Fruit fly (Drosophila melanogaster): ENCODE measurements around the gene Mcr.

Gene Mcr

DNA sequence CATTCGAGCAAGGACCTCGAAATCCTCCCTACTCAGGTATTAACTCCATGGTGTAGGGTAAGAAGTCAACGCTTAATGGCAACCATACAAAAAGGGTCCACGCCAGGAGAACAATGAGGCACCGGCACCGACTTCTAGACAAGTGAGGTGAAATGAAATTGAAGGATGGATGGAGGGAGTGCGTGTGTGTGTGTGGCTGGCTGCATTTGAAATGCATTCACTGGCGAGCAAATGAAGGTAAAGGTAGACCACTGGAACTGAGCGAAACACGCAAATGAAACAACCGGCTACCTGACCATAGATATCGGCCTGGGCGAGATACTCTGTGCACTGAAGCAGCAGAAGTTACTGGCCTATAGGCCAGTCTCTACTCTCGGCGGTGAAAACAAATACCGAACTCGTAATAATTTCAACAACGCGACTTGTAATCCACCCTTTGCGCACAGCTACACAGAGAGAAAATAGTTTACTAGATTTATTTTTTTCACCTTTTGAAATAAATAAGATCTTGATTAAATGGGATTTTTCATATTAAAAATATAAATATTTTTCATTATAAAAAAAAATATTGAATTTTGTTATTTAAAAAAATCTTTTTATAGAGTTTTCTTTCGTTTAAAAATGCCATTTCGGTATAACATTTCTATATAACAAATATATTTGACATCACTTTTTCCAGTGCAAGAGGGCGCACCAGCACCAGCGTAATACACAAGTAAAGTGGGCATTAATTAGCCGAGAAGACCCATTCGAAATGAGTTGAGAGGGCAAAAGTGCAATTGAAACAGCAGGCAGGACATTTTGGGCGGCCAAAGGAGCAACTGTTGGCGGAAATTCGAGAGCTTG is 919 bp downstream of the Mcr start (continued):
- TF ChIP-seq Hr39 (optimal IDR thresholded peaks at IDR 0.05) (no peak), ems (GFP tag; optimal IDR thresholded peaks at IDR 0.05) (peak; percentile 12), insv (GFP tag; optimal IDR thresholded peaks at IDR 0.05) (peak in 1 of 2 experiments; percentile 50), row (GFP tag; IDR thresholded peaks at IDR 0.05) (peak; percentile 86), CG9817 (tag; optimal IDR thresholded peaks at IDR 0.05) (peak; percentile 59), Six4 (GFP tag; optimal IDR thresholded peaks at IDR 0.05) (peak; percentile 45), tna (GFP tag; IDR thresholded peaks at IDR 0.05; ENCODE audit: partially characterized antibody) (no peak), Dll (GFP tag; IDR thresholded peaks at IDR 0.05; ENCODE audit: partially characterized antibody) (no peak), CG15269 (tag; optimal IDR thresholded peaks at IDR 0.05) (peak; percentile 87), CG12942 (GFP tag; optimal IDR thresholded peaks at IDR 0.05) (peak; percentile 62), CG11085 (GFP tag; IDR thresholded peaks at IDR 0.05) (no peak), jigr1 (GFP tag; IDR thresholded peaks at IDR 0.05) (peak; percentile 45; the same call in 1 of the 3 replicates), CG32532 (GFP tag; IDR thresholded peaks at IDR 0.05) (no peak), unc-4 (GFP tag; IDR thresholded peaks at IDR 0.05; ENCODE audit: partially characterized antibody) (no peak), CG18262 (tag; optimal IDR thresholded peaks at IDR 0.05) (peak; percentile 91), gt (GFP tag; IDR thresholded peaks at IDR 0.05) (no peak), CG14965 (GFP tag; optimal IDR thresholded peaks at IDR 0.05; ENCODE audit: borderline replicate concordance) (no peak), chm (GFP tag; IDR thresholded peaks at IDR 0.05) (0 out of 2 replicates have a peak, but pooled peaks have one; percentile 5), salm (tag; optimal IDR thresholded peaks at IDR 0.05) (peak; percentile 73), gro (GFP tag; optimal IDR thresholded peaks at IDR 0.05) (no peak), jing (GFP tag; optimal IDR thresholded peaks at IDR 0.05) (peak; percentile 30), CG4404 (GFP tag; IDR thresholded peaks at IDR 0.05) (peak; percentile 45), CG14710 (tag; optimal IDR thresholded peaks at IDR 0.05) (peak; percentile 84), CG3163 (GFP tag; optimal IDR thresholded peaks at IDR 0.05) (no peak), CG3726 (GFP tag; IDR thresholded peaks at IDR 0.05) (peak; percentile 50; the same call in 1 of the 3 replicates), ken (GFP tag; IDR thresholded peaks at IDR 0.05) (peak; percentile 59; the same call in 2 of the 3 replicates), HmgD (GFP tag; optimal IDR thresholded peaks at IDR 0.05) (no peak), CG8924 (tag; optimal IDR thresholded peaks at IDR 0.05) (peak; percentile 93), Bgb (GFP tag; IDR thresholded peaks at IDR 0.05; ENCODE audit: partially characterized antibody) (0 out of 2 replicates have a peak, but pooled peaks have one; percentile 21), scrt (GFP tag; optimal IDR thresholded peaks at IDR 0.05) (no peak), CG4360 (GFP tag; IDR thresholded peaks at IDR 0.05) (no peak), fd96Cb (tag; optimal IDR thresholded peaks at IDR 0.05) (peak; percentile 83), vfl (GFP tag; optimal IDR thresholded peaks at IDR 0.05) (peak; percentile 60), CG2202 (tag; optimal IDR thresholded peaks at IDR 0.05) (peak; percentile 62), gsb-n (tag; optimal IDR thresholded peaks at IDR 0.05) (peak; percentile 87), CG11560 (tag; IDR thresholded peaks at IDR 0.05) (peak; percentile 63; the same call in 1 of the 3 replicates), zf30C (GFP tag; optimal IDR thresholded peaks at IDR 0.05) (peak; percentile 95), CG6175 (GFP tag; IDR thresholded peaks at IDR 0.05) (no peak), Optix (GFP tag; IDR thresholded peaks at IDR 0.05) (peak; percentile 61; the same call in 1 of the 3 replicates), p53 (GFP tag; optimal IDR thresholded peaks at IDR 0.05) (no peak), CG18011 (GFP tag; optimal IDR thresholded peaks at IDR 0.05) (peak; percentile 39), Jarid2 (GFP tag; optimal IDR thresholded peaks at IDR 0.05) (no peak), Asciz (GFP tag; optimal IDR thresholded peaks at IDR 0.05) (peak; percentile 60), ssp (GFP tag; IDR thresholded peaks at IDR 0.05) (peak; percentile 79), CG10147 (GFP tag; optimal IDR thresholded peaks at IDR 0.05) (no peak), NC2β (GFP tag; optimal IDR thresholded peaks at IDR 0.05) (peak; percentile 44), trh (GFP tag; optimal IDR thresholded peaks at IDR 0.05) (peak; percentile 74), tgo (GFP tag; IDR thresholded peaks at IDR 0.05) (peak; percentile 92), BEAF-32 (GFP tag; optimal IDR thresholded peaks at IDR 0.05) (no peak)
